Worm (Caenorhabditis elegans) whole organism, L1 larva: ENCODE results near the gene cld-9.

Source experiments
- C16A3.4 ChIP-seq: fragments of 150-350 bp; optimal IDR thresholded peaks from 2 replicates; lab custom pipeline; 2014; ENCODE audit warnings: missing biosample characterization, missing genetic modification characterization
- C34B4.2 ChIP-seq: sonication (generic microtip); optimal IDR thresholded peaks from 2 replicates; lab custom pipeline; 2017; ENCODE audit warnings: mild to moderate bottlenecking, missing genetic modification characterization, missing compliant biosample characterization
- F16B12.6 ChIP-seq: fragments of 150-350 bp; optimal IDR thresholded peaks from 2 replicates; lab custom pipeline; 2014; ENCODE audit warnings: missing biosample characterization, missing genetic modification characterization
- aha-1 ChIP-seq: fragments of 150-350 bp; optimal IDR thresholded peaks from 2 replicates; lab custom pipeline; 2014; ENCODE audit warnings: missing biosample characterization, missing genetic modification characterization
- ama-1 ChIP-seq: fragments of 150-350 bp; optimal IDR thresholded peaks from 2 replicates; lab custom pipeline; 2014
- blmp-1 ChIP-seq: fragments of 150-350 bp; optimal IDR thresholded peaks from 2 replicates; lab custom pipeline; 2014; ENCODE audit warnings: missing biosample characterization, missing genetic modification characterization
- ceh-8 ChIP-seq: fragments of 200-800 bp; sonication (Bioruptor generic); optimal IDR thresholded peaks from 2 replicates; lab custom pipeline; 2018; ENCODE audit warnings: mild to moderate bottlenecking, missing genetic modification characterization, moderate library complexity, missing compliant biosample characterization
- ceh-82 ChIP-seq, 3 experiments: fragments of 150-350 bp in 1 of 3; sonication (generic microtip) in 2 of 3; optimal IDR thresholded peaks; 2 replicates each; lab custom pipeline; 2014 to 2017; ENCODE audit warnings: missing biosample characterization in 3 of 3, missing genetic modification characterization in 3 of 3
- ceh-90 ChIP-seq: sonication (generic microtip); optimal IDR thresholded peaks from 2 replicates; lab custom pipeline; 2016; ENCODE audit warnings: missing genetic modification characterization, missing compliant biosample characterization
- ces-1 ChIP-seq: fragments of 150-350 bp; optimal IDR thresholded peaks from 2 replicates; lab custom pipeline; 2014; ENCODE audit warnings: missing biosample characterization, missing genetic modification reagents, missing genetic modification characterization
- dpl-1 ChIP-seq, 3 experiments: fragments of 150-350 bp in 2 of 3; sonication (generic microtip) in 1 of 3; optimal IDR thresholded peaks; 2 replicates each; lab custom pipeline; 2014 to 2017; ENCODE audit warnings: missing biosample characterization in 3 of 3, missing genetic modification characterization in 3 of 3, missing genetic modification reagents in 3 of 3
- dsc-1 ChIP-seq: sonication (generic microtip); optimal IDR thresholded peaks from 2 replicates; lab custom pipeline; 2016; ENCODE audit warnings: mild to moderate bottlenecking, missing genetic modification characterization, missing compliant biosample characterization
- elt-3 ChIP-seq, 6 experiments: fragments of 150-350 bp in 1 of 6; sonication (generic microtip); optimal IDR thresholded peaks; 2 replicates each; lab custom pipeline; 2017 to 2018; ENCODE audit warnings: missing biosample characterization in 6 of 6, missing genetic modification characterization in 6 of 6, inconsistent platforms in 1 of 6
- fkh-10 ChIP-seq: sonication (generic microtip); optimal IDR thresholded peaks from 2 replicates; lab custom pipeline; 2017; ENCODE audit warnings: missing biosample characterization, missing genetic modification reagents, missing genetic modification characterization
- fkh-4 ChIP-seq: sonication (generic microtip); optimal IDR thresholded peaks from 2 replicates; lab custom pipeline; 2016; ENCODE audit warnings: missing compliant biosample characterization, missing genetic modification characterization, borderline replicate concordance
- fos-1 ChIP-seq: fragments of 150-350 bp; optimal IDR thresholded peaks from 2 replicates; lab custom pipeline; 2014; ENCODE audit warnings: missing biosample characterization, missing genetic modification characterization
- grh-1 ChIP-seq: fragments of 200-800 bp; sonication (Bioruptor generic); IDR thresholded peaks from 2 replicates; pipeline ENCODE4 v1.3.6; 2022; ENCODE audit warnings: missing genetic modification reagents, missing genetic modification characterization, missing compliant biosample characterization
- hlh-17 ChIP-seq: fragments of 200-800 bp; sonication (Bioruptor generic); optimal IDR thresholded peaks from 2 replicates; lab custom pipeline; 2018; ENCODE audit warnings: missing genetic modification characterization, mild to moderate bottlenecking, missing compliant biosample characterization, moderate library complexity, borderline replicate concordance
- hpl-2 ChIP-seq: fragments of 150-350 bp; optimal IDR thresholded peaks from 2 replicates; lab custom pipeline; 2014; ENCODE audit warnings: missing biosample characterization, missing genetic modification reagents, missing genetic modification characterization
- lin-13 ChIP-seq: fragments of 150-350 bp; optimal IDR thresholded peaks from 2 replicates; lab custom pipeline; 2014; ENCODE audit warnings: missing biosample characterization, missing genetic modification reagents, missing genetic modification characterization
- lin-15B ChIP-seq: fragments of 150-350 bp; sonication (generic microtip); optimal IDR thresholded peaks from 3 replicates; lab custom pipeline; 2014; ENCODE audit warnings: missing biosample characterization, missing genetic modification characterization
- lin-39 ChIP-seq: fragments of 150-350 bp; optimal IDR thresholded peaks from 2 replicates; lab custom pipeline; 2014; ENCODE audit warnings: missing biosample characterization, missing genetic modification reagents, missing genetic modification characterization
- lir-3 ChIP-seq: sonication (generic microtip); optimal IDR thresholded peaks from 2 replicates; lab custom pipeline; 2016; ENCODE audit warnings: mild to moderate bottlenecking, missing genetic modification characterization, moderate library complexity, missing compliant biosample characterization; ENCODE audit not compliant: poor library complexity
- lsy-2 ChIP-seq, 2 experiments: fragments of 150-350 bp; optimal IDR thresholded peaks; 2 replicates each; lab custom pipeline; 2014; ENCODE audit warnings: missing biosample characterization in 2 of 2, missing genetic modification characterization in 2 of 2
- mab-9 ChIP-seq: fragments of 200-800 bp; sonication (Bioruptor generic); IDR thresholded peaks from 2 replicates; pipeline ENCODE4 v1.3.6; 2022; ENCODE audit warnings: missing genetic modification reagents, missing genetic modification characterization, missing compliant biosample characterization
- mdl-1 ChIP-seq, 2 experiments: fragments of 150-350 bp; optimal IDR thresholded peaks; 2 replicates each; lab custom pipeline; 2014 to 2017; ENCODE audit warnings: missing biosample characterization in 2 of 2, missing genetic modification characterization in 2 of 2, inconsistent platforms in 1 of 2
- mef-2 ChIP-seq: fragments of 150-350 bp; optimal IDR thresholded peaks from 2 replicates; lab custom pipeline; 2014; ENCODE audit warnings: missing biosample characterization, missing genetic modification characterization
- mep-1 ChIP-seq: fragments of 150-350 bp; optimal IDR thresholded peaks from 2 replicates; lab custom pipeline; 2014; ENCODE audit warnings: missing biosample characterization, missing genetic modification characterization
- nhr-19 ChIP-seq: fragments of 200-800 bp; sonication (Bioruptor generic); conservative IDR thresholded peaks from 2 replicates; pipeline ENCODE4 v1.3.6; 2022; ENCODE audit warnings: missing genetic modification characterization, missing compliant biosample characterization
- nhr-20 ChIP-seq: sonication (generic microtip); optimal IDR thresholded peaks from 2 replicates; lab custom pipeline; 2016; ENCODE audit warnings: mild to moderate bottlenecking, missing genetic modification characterization, missing compliant biosample characterization
- nhr-237 ChIP-seq: fragments of 150-350 bp; optimal IDR thresholded peaks from 2 replicates; lab custom pipeline; 2014; ENCODE audit warnings: missing biosample characterization, missing genetic modification characterization
- nhr-28 ChIP-seq: fragments of 150-350 bp; optimal IDR thresholded peaks from 2 replicates; lab custom pipeline; 2014; ENCODE audit warnings: missing biosample characterization, missing genetic modification characterization
- nhr-47 ChIP-seq: sonication (generic microtip); optimal IDR thresholded peaks from 2 replicates; lab custom pipeline; 2016; ENCODE audit warnings: mild to moderate bottlenecking, missing genetic modification characterization, moderate library complexity, missing compliant biosample characterization
- nhr-71 ChIP-seq: sonication (generic microtip); optimal IDR thresholded peaks from 2 replicates; lab custom pipeline; 2016; ENCODE audit warnings: mild to moderate bottlenecking, missing genetic modification characterization, moderate library complexity, missing compliant biosample characterization
- nhr-76 ChIP-seq: sonication (generic microtip); optimal IDR thresholded peaks from 2 replicates; lab custom pipeline; 2017; ENCODE audit warnings: missing biosample characterization, missing genetic modification characterization
- nhr-85 ChIP-seq: sonication (generic microtip); peaks from one replicate; lab custom pipeline; 2016; ENCODE audit warnings: missing genetic modification characterization, inconsistent platforms, missing compliant biosample characterization
- nhr-90 ChIP-seq: sonication (generic microtip); optimal IDR thresholded peaks from 2 replicates; lab custom pipeline; 2016; ENCODE audit warnings: mild to moderate bottlenecking, missing genetic modification characterization, missing compliant biosample characterization; ENCODE audit not compliant: poor library complexity
- pag-3 ChIP-seq: sonication (generic microtip); optimal IDR thresholded peaks from 2 replicates; lab custom pipeline; 2017; ENCODE audit warnings: missing genetic modification characterization, mild to moderate bottlenecking, missing compliant biosample characterization, antibody characterized with exemption, borderline replicate concordance; ENCODE audit not compliant: insufficient read depth
- pax-3 ChIP-seq: fragments of 200-800 bp; sonication (Bioruptor generic); optimal IDR thresholded peaks from 2 replicates; lab custom pipeline; 2018; ENCODE audit warnings: mild to moderate bottlenecking, missing genetic modification characterization, moderate library complexity, missing compliant biosample characterization
- pqm-1 ChIP-seq: sonication (generic microtip); optimal IDR thresholded peaks from 3 replicates; lab custom pipeline; 2017; ENCODE audit warnings: missing biosample characterization, missing genetic modification characterization
- snpc-4 ChIP-seq: fragments of 150-350 bp; optimal IDR thresholded peaks from 2 replicates; lab custom pipeline; 2014; ENCODE audit warnings: missing biosample characterization, missing genetic modification characterization
- snu-23 ChIP-seq: sonication (generic microtip); optimal IDR thresholded peaks from 2 replicates; lab custom pipeline; 2016; ENCODE audit warnings: missing genetic modification characterization, missing compliant biosample characterization
- sptf-1 ChIP-seq: fragments of 150-350 bp; optimal IDR thresholded peaks from 2 replicates; lab custom pipeline; 2014; ENCODE audit warnings: missing biosample characterization, missing genetic modification characterization
- swsn-7 ChIP-seq: sonication (generic microtip); optimal IDR thresholded peaks from 2 replicates; lab custom pipeline; 2016; ENCODE audit warnings: missing genetic modification characterization, missing compliant biosample characterization
- tlp-1 ChIP-seq: fragments of 150-350 bp; optimal IDR thresholded peaks from 2 replicates; lab custom pipeline; 2014; ENCODE audit warnings: missing biosample characterization, missing genetic modification characterization
- unc-130 ChIP-seq: fragments of 150-350 bp; optimal IDR thresholded peaks from 2 replicates; lab custom pipeline; 2017; ENCODE audit warnings: missing biosample characterization, missing genetic modification characterization, inconsistent platforms
- unc-30 ChIP-seq: sonication (generic microtip); optimal IDR thresholded peaks from 2 replicates; lab custom pipeline; 2017; ENCODE audit warnings: missing biosample characterization, missing genetic modification characterization
- unc-62 ChIP-seq: fragments of 150-350 bp; optimal IDR thresholded peaks from 2 replicates; lab custom pipeline; 2014; ENCODE audit warnings: missing biosample characterization, missing genetic modification reagents, missing genetic modification characterization
- unc-86 ChIP-seq: sonication (generic microtip); optimal IDR thresholded peaks from 2 replicates; lab custom pipeline; 2016; ENCODE audit warnings: missing genetic modification characterization, missing compliant biosample characterization
- vab-15 ChIP-seq: sonication (generic microtip); optimal IDR thresholded peaks from 2 replicates; lab custom pipeline; 2017; ENCODE audit warnings: missing genotype, mild to moderate bottlenecking, missing genetic modification characterization, missing compliant biosample characterization
- xbp-1 ChIP-seq: sonication (generic microtip); optimal IDR thresholded peaks from 2 replicates; lab custom pipeline; 2016; ENCODE audit warnings: missing genetic modification characterization, missing compliant biosample characterization
- zag-1 ChIP-seq: fragments of 150-350 bp; optimal IDR thresholded peaks from 2 replicates; lab custom pipeline; 2014; ENCODE audit warnings: missing biosample characterization, missing genetic modification characterization
- zip-4 ChIP-seq: fragments of 200-800 bp; sonication (Bioruptor generic); optimal IDR thresholded peaks from 2 replicates; lab custom pipeline; 2018; ENCODE audit warnings: mild to moderate bottlenecking, missing genetic modification characterization, moderate library complexity, missing compliant biosample characterization
- ztf-11 ChIP-seq, 2 experiments: sonication (generic microtip); optimal IDR thresholded peaks; 2 replicates each; lab custom pipeline; 2016 to 2017; ENCODE audit warnings: missing genetic modification characterization in 2 of 2, missing biosample characterization in 1 of 2, missing compliant biosample characterization in 1 of 2

cld-9 gene

DNA sequence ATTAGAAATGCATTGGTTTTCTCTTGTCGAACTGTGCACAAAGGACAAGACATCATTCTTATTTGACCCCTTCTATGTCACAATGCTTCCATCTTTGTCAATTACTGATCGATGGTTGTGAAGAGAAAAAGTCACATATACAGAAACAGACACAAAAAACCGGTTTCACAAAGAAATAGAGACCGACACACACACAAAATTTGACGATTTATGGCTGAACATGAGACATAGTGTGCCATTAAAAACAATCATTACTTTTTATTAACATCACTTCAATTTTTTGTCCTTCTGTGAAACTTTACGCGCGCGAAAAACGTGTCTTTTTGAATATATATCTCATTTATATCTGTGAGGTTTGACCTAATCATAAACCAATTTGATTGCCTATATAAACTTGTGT lies 38.9 kb upstream of the cld-9 start (continued):
- TF ChIP-seq nhr-237 (no peak), pag-3 (tag; lab: Kevin White, UChicago) (no peak), nhr-90 (peak; percentile 48), tlp-1 (tag; lab: Kevin White, UChicago) (no peak), fos-1 (tag; lab: Kevin White, UChicago) (no peak), ceh-90 (no peak), hlh-17 (GFP tag; lab: Kevin White, UChicago) (no peak), unc-30 (tag; lab: Kevin White, UChicago) (no peak), nhr-76 (tag; lab: Kevin White, UChicago) (no peak), xbp-1 (tag; lab: Kevin White, UChicago) (no peak), lin-13 (GFP tag; lab: Kevin White, UChicago) (no peak), snpc-4 (tag; lab: Kevin White, UChicago) (no peak), mep-1 (tag; lab: Kevin White, UChicago) (peak; percentile 37), ces-1 (GFP tag; lab: Kevin White, UChicago) (no peak), grh-1 (GFP tag; lab: Robert Waterston, UW) (peak; percentile 91), lir-3 (tag; lab: Kevin White, UChicago) (no peak), snu-23 (GFP tag; lab: Kevin White, UChicago) (peak; percentile 75), zip-4 (GFP tag; lab: Kevin White, UChicago) (no peak), unc-86 (tag; lab: Kevin White, UChicago) (peak; percentile 4), swsn-7 (no peak), elt-3 (tag; optimal IDR thresholded peaks at IDR 0.05; lab: Kevin White, UChicago) (peak in 2 of 6 experiments; percentile 54 to 67), sptf-1 (tag; lab: Kevin White, UChicago) (no peak), hpl-2 (GFP tag; lab: Kevin White, UChicago) (no peak), C34B4.2 (tag; lab: Kevin White, UChicago) (no peak), unc-62 (GFP tag; lab: Kevin White, UChicago) (no peak), F16B12.6 (tag; lab: Kevin White, UChicago) (no peak), ztf-11 (tag; optimal IDR thresholded peaks at IDR 0.05; lab: Kevin White, UChicago) (peak in 1 of 2 experiments; percentile 25), nhr-28 (tag; lab: Kevin White, UChicago) (no peak), dsc-1 (tag; lab: Kevin White, UChicago) (no peak), dpl-1 (GFP tag; optimal IDR thresholded peaks at IDR 0.05; lab: Kevin White, UChicago) (peak in 2 of 3 experiments; percentile 30 to 42), nhr-85 (peak; percentile 93), fkh-4 (no peak), lin-39 (tag; lab: Kevin White, UChicago) (no peak), nhr-47 (tag; lab: Kevin White, UChicago) (no peak), mef-2 (no peak), ceh-8 (GFP tag; lab: Kevin White, UChicago) (no peak), mab-9 (no peak), mdl-1 (tag; optimal IDR thresholded peaks at IDR 0.05; lab: Kevin White, UChicago) (no peak), nhr-19 (GFP tag; lab: Robert Waterston, UW) (peak; percentile 41; the same call in 1 of the 2 replicates), nhr-20 (tag; lab: Kevin White, UChicago) (peak; percentile 63), lsy-2 (tag; optimal IDR thresholded peaks at IDR 0.05; lab: Kevin White, UChicago) (peak in 1 of 2 experiments; percentile 58), pax-3 (tag; lab: Kevin White, UChicago) (no peak), unc-130 (tag; lab: Kevin White, UChicago) (peak; percentile 31), ceh-82 (tag; optimal IDR thresholded peaks at IDR 0.05; lab: Kevin White, UChicago) (no peak), lin-15B (tag; lab: Kevin White, UChicago) (no peak), ama-1 (lab: Kevin White, UChicago) (no peak), pqm-1 (no peak), zag-1 (tag; lab: Kevin White, UChicago) (no peak), fkh-10 (no peak), aha-1 (tag; lab: Kevin White, UChicago) (no peak), C16A3.4 (tag; lab: Kevin White, UChicago) (no peak), nhr-71 (peak; percentile 60), blmp-1 (tag; lab: Kevin White, UChicago) (peak; percentile 54), vab-15 (tag; lab: Kevin White, UChicago) (peak; percentile 32)
